Fruit fly (Drosophila melanogaster) whole organism: ENCODE measurements around the gene CG12655.
"Not testable (repeated sequence)": the region's sequence is repeated elsewhere in the genome, so short reads cannot be mapped to it uniquely, and the experiment has no call there.

Source experiments
- CG8478 ChIP-seq: fragments of >200 bp; optimal IDR thresholded peaks from 2 replicates; lab custom pipeline; 2018; ENCODE audit warnings: inconsistent platforms
- Dll ChIP-seq: fragments of >200 bp; optimal IDR thresholded peaks from 2 replicates; lab custom pipeline; 2017
- EcR ChIP-seq, 2 experiments: fragments of >200 bp; optimal IDR thresholded peaks; 2 replicates each; lab custom pipeline; 2017; ENCODE audit warnings: missing biosample characterization in 2 of 2, missing genetic modification characterization in 2 of 2, missing genetic modification reagents in 2 of 2
- pan ChIP-seq: fragments of >200 bp; optimal IDR thresholded peaks from 2 replicates; lab custom pipeline; 2017
- psq ChIP-seq: fragments of >200 bp; optimal IDR thresholded peaks from 2 replicates; lab custom pipeline; 2017

- not testable (repeated sequence) for TF ChIP-seq Dll (lab: Kevin White, UChicago); pan (lab: Kevin White, UChicago); EcR (GFP tag; optimal IDR thresholded peaks at IDR 0.05; lab: Kevin White, UChicago); psq (lab: Kevin White, UChicago); CG8478 (lab: Kevin White, UChicago)
Observed at dm6 chrX:19948773-19949172, 10.4 kb downstream of the CG12655 start, which contains the start of gene CG45493.
